Fruit fly (Drosophila melanogaster): ENCODE measurements around the gene Sol1.

The Sol1 gene

DNA sequence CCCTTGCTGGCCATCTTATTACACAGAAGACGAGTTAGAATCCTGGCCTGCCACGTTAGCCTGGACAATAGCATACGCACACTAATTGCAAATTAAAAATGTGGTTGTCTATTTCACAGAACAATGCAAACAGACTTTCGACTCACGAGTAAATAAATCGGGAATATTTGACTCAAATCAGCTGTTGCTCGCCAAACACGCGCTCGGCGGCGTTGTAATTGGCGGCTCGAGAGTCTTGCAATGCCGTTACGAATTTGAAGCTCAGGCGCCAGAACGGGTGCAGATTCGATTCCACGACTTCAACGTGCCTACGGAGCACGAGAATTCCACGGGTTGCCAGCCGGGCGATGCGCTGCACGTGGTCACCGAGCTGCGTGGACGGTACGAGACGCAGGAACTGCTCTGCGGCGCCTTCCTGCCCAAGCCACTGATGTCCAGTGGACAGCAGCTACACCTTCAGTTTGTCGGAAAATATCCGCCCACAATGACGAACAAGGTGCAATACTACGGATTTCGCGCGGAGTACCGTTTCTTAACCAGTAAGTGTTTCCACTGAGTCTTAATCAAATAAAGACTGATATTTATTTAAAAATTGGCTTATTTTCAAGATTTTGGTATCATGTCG lies 15.7 kb downstream of the Sol1 start, which contains the start of gene DNAlig3 (continued):
- TF ChIP-seq Max (GFP tag; optimal IDR thresholded peaks at IDR 0.05) (no peak), danr (GFP tag; IDR thresholded peaks at IDR 0.05) (no peak), luna (GFP tag; optimal IDR thresholded peaks at IDR 0.05) (no peak), CG1647 (GFP tag; optimal IDR thresholded peaks at IDR 0.05) (no peak), CG6683 (GFP tag; optimal IDR thresholded peaks at IDR 0.05) (peak; percentile 8)

DNA sequence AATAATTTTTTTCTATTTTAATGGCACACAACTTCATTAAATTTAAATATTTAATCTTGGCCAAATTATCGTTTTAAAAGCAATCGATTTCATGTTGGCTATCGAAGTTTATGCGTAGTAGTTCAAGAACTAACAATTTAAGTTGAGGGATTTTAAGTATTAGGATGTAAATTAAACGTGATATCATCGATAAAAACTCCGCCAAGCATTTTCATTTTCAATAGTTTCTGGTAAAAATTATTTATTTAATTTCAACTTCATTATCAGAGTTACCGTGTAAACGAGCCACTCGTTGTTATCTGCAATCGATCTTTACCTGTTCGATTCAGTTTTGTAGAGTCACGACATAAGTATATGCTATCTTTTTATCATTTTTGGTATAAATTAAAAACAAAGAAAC lies 16.9 kb downstream of the Sol1 start:
- TF ChIP-seq lola (GFP tag; optimal IDR thresholded peaks at IDR 0.05) (peak in 1 of 3 experiments; percentile 99), CG7556 (GFP tag; optimal IDR thresholded peaks at IDR 0.05) (peak; percentile 95), NFAT (GFP tag; IDR thresholded peaks at IDR 0.05) (peak; percentile 92), Fer2 (tag; optimal IDR thresholded peaks at IDR 0.05) (peak; percentile 97), CG1024 (GFP tag; IDR thresholded peaks at IDR 0.05) (peak; percentile 97), CG12942 (GFP tag; optimal IDR thresholded peaks at IDR 0.05) (peak; percentile 92), tin (GFP tag; optimal IDR thresholded peaks at IDR 0.05) (peak; percentile 100), luna (GFP tag; optimal IDR thresholded peaks at IDR 0.05) (peak; percentile 75), Aef1 (GFP tag; IDR thresholded peaks at IDR 0.05) (peak; percentile 95), en (GFP tag; optimal IDR thresholded peaks at IDR 0.05) (peak; percentile 94), sens (GFP tag) (peak; percentile 99), CG3065 (GFP tag; optimal IDR thresholded peaks at IDR 0.05) (peak; percentile 89), CG4360 (GFP tag; IDR thresholded peaks at IDR 0.05) (peak; percentile 82), CG12659 (GFP tag; optimal IDR thresholded peaks at IDR 0.05) (peak; percentile 97), hbn (GFP tag; IDR thresholded peaks at IDR 0.05; ENCODE audit: partially characterized antibody) (peak; percentile 36; the same call in 1 of the 2 replicates), CG6272 (GFP tag; IDR thresholded peaks at IDR 0.05) (peak; percentile 73), kah (GFP tag; optimal IDR thresholded peaks at IDR 0.05) (peak; percentile 97), Meics (GFP tag; optimal IDR thresholded peaks at IDR 0.05) (peak; percentile 99), sens-2 (GFP tag; IDR thresholded peaks at IDR 0.05) (peak; percentile 97), sqz (GFP tag; optimal IDR thresholded peaks at IDR 0.05) (peak; percentile 99), schlank (tag; optimal IDR thresholded peaks at IDR 0.05) (peak; percentile 94), CG8359 (GFP tag; optimal IDR thresholded peaks at IDR 0.05; ENCODE audit: borderline replicate concordance) (peak; percentile 92), pum (GFP tag; optimal IDR thresholded peaks at IDR 0.05) (peak; percentile 90), H15 (GFP tag; IDR thresholded peaks at IDR 0.05) (peak; percentile 92), unpg (GFP tag; optimal IDR thresholded peaks at IDR 0.05) (peak; percentile 99), Kr (GFP tag; optimal IDR thresholded peaks at IDR 0.05) (peak; percentile 36), HmgD (GFP tag; optimal IDR thresholded peaks at IDR 0.05) (peak; percentile 93), CG16863 (GFP tag; optimal IDR thresholded peaks at IDR 0.05) (peak; percentile 93), H2.0 (GFP tag; IDR thresholded peaks at IDR 0.05) (peak; percentile 96), onecut (GFP tag; IDR thresholded peaks at IDR 0.05) (peak; percentile 97), CG14860 (GFP tag; IDR thresholded peaks at IDR 0.05; ENCODE audit: partially characterized antibody) (no peak), unc-4 (GFP tag; IDR thresholded peaks at IDR 0.05; ENCODE audit: partially characterized antibody) (no peak), CG17186 (GFP tag; optimal IDR thresholded peaks at IDR 0.05) (peak; percentile 97), Oaz (GFP tag; IDR thresholded peaks at IDR 0.05) (peak; percentile 92), Hr39 (optimal IDR thresholded peaks at IDR 0.05) (no peak), Dfd (GFP tag; optimal IDR thresholded peaks at IDR 0.05) (no peak), CG6175 (GFP tag; IDR thresholded peaks at IDR 0.05) (peak; percentile 75; the same call in 2 of the 3 replicates), gce (GFP tag; IDR thresholded peaks at IDR 0.05) (peak; percentile 97), CG4404 (GFP tag; IDR thresholded peaks at IDR 0.05) (peak; percentile 80), CG7372 (GFP tag; IDR thresholded peaks at IDR 0.05) (peak; percentile 97), seq (GFP tag; IDR thresholded peaks at IDR 0.05) (peak; percentile 97), dmrt11E (tag; optimal IDR thresholded peaks at IDR 0.05) (peak; percentile 99), CG12769 (tag; optimal IDR thresholded peaks at IDR 0.05) (peak; percentile 98), CG6791 (GFP tag; IDR thresholded peaks at IDR 0.05; ENCODE audit: partially characterized antibody) (no peak), CG2202 (tag; optimal IDR thresholded peaks at IDR 0.05) (peak; percentile 97)

Measured in whole organism, embryonic.